Worm (Caenorhabditis elegans) whole organism, L4 larva: ENCODE results near the gene srx-36.
A peak's percentile ranks its signal among the peaks of the same experiment; 100 is the strongest.

Source experiments
- F10B5.3 ChIP-seq: sonication (generic microtip); optimal IDR thresholded peaks from 2 replicates; lab custom pipeline; 2016; ENCODE audit warnings: mild to moderate bottlenecking, missing genetic modification characterization, missing compliant biosample characterization
- F26F4.8 ChIP-seq: fragments of 200-800 bp; sonication (Bioruptor generic); conservative IDR thresholded peaks from 2 replicates; pipeline ENCODE4 v1.3.6; 2022; ENCODE audit warnings: missing genetic modification characterization, missing compliant biosample characterization
- F44E2.7 ChIP-seq: fragments of 200-800 bp; sonication (Bioruptor generic); IDR thresholded peaks from 2 replicates; pipeline ENCODE4 v2.1.2; 2022; ENCODE audit warnings: missing genetic modification characterization, missing compliant biosample characterization
- T20F7.1 ChIP-seq: fragments of 200-800 bp; sonication (Bioruptor generic); optimal IDR thresholded peaks from 2 replicates; lab custom pipeline; 2018; ENCODE audit warnings: mild to moderate bottlenecking, missing genetic modification characterization, missing compliant biosample characterization
- T26A8.4 ChIP-seq: fragments of 200-800 bp; sonication (Bioruptor generic); IDR thresholded peaks from 2 replicates; pipeline ENCODE4 v1.3.6; 2022; ENCODE audit warnings: missing genetic modification characterization, missing compliant biosample characterization
- Y75B8A.6 ChIP-seq: fragments of 200-800 bp; sonication (Bioruptor generic); IDR thresholded peaks from 2 replicates; pipeline ENCODE4 v1.3.6; 2022; ENCODE audit warnings: missing genetic modification reagents, missing genetic modification characterization, missing compliant biosample characterization
- ZK337.2 ChIP-seq: fragments of 200-800 bp; sonication (Bioruptor generic); IDR thresholded peaks from 2 replicates; pipeline ENCODE4 v1.3.6; 2022; ENCODE audit warnings: missing genetic modification reagents, missing genetic modification characterization, missing compliant biosample characterization
- aha-1 ChIP-seq: fragments of 150-350 bp; peaks from one replicate; lab custom pipeline; 2014; ENCODE audit warnings: missing biosample characterization, missing genetic modification characterization
- arid-1 ChIP-seq: fragments of 200-800 bp; sonication (Bioruptor generic); conservative IDR thresholded peaks from 2 replicates; pipeline ENCODE4 v1.3.6; 2022; ENCODE audit warnings: missing genetic modification reagents, missing genetic modification characterization, missing compliant biosample characterization
- ceh-20 ChIP-seq: fragments of 200-800 bp; sonication (Bioruptor generic); IDR thresholded peaks from 2 replicates; pipeline ENCODE4 v1.3.6; 2022; ENCODE audit warnings: missing genetic modification reagents, missing genetic modification characterization, missing compliant biosample characterization
- ceh-28 ChIP-seq: fragments of 150-350 bp; optimal IDR thresholded peaks from 2 replicates; lab custom pipeline; 2014; ENCODE audit warnings: missing biosample characterization, missing genetic modification reagents, missing genetic modification characterization
- ceh-32 ChIP-seq: sonication (generic microtip); optimal IDR thresholded peaks from 2 replicates; lab custom pipeline; 2016; ENCODE audit warnings: mild to moderate bottlenecking, missing genetic modification characterization, missing compliant biosample characterization; ENCODE audit not compliant: poor library complexity
- ces-1 ChIP-seq: fragments of 150-350 bp; sonication (generic microtip); optimal IDR thresholded peaks from 4 replicates; lab custom pipeline; 2014; ENCODE audit warnings: missing biosample characterization, missing genetic modification reagents, missing genetic modification characterization
- cey-2 ChIP-seq: sonication (generic microtip); optimal IDR thresholded peaks from 3 replicates; lab custom pipeline; 2017; ENCODE audit warnings: missing genetic modification characterization, mild to moderate bottlenecking, missing compliant biosample characterization, antibody characterized with exemption, borderline replicate concordance; ENCODE audit not compliant: insufficient read depth
- ctbp-1 ChIP-seq: fragments of 200-800 bp; sonication (Bioruptor generic); IDR thresholded peaks from 2 replicates; pipeline ENCODE4 v1.3.6; 2022; ENCODE audit warnings: missing genetic modification reagents, missing genetic modification characterization, missing compliant biosample characterization
- daf-12 ChIP-seq: fragments of 150-350 bp; optimal IDR thresholded peaks from 2 replicates; lab custom pipeline; 2014; ENCODE audit warnings: missing biosample characterization, missing genetic modification reagents, missing genetic modification characterization
- daf-19 ChIP-seq: fragments of 200-800 bp; sonication (Bioruptor generic); conservative IDR thresholded peaks from 2 replicates; pipeline ENCODE4 v1.3.6; 2022; ENCODE audit warnings: missing genetic modification characterization, missing compliant biosample characterization
- daf-8 ChIP-seq: fragments of 200-800 bp; sonication (Bioruptor generic); IDR thresholded peaks from 2 replicates; pipeline ENCODE4 v1.3.6; 2022; ENCODE audit warnings: missing genetic modification characterization, missing compliant biosample characterization
- dmd-6 ChIP-seq: fragments of 200-800 bp; sonication (Bioruptor generic); IDR thresholded peaks from 2 replicates; pipeline ENCODE4 v1.3.6; 2022; ENCODE audit warnings: missing genetic modification reagents, missing genetic modification characterization, missing compliant biosample characterization
- dve-1 ChIP-seq: sonication (generic microtip); optimal IDR thresholded peaks from 2 replicates; lab custom pipeline; 2017; ENCODE audit warnings: antibody characterized with exemption, mild to moderate bottlenecking, missing genetic modification characterization, missing compliant biosample characterization; ENCODE audit not compliant: insufficient read depth
- fkh-10 ChIP-seq: fragments of 150-350 bp; optimal IDR thresholded peaks from 2 replicates; lab custom pipeline; 2014; ENCODE audit warnings: missing biosample characterization, missing genetic modification reagents, missing genetic modification characterization
- gei-8 ChIP-seq: fragments of 200-800 bp; sonication (Bioruptor generic); optimal IDR thresholded peaks from 2 replicates; lab custom pipeline; 2018; ENCODE audit warnings: mild to moderate bottlenecking, missing genetic modification characterization, missing compliant biosample characterization
- hlh-11 ChIP-seq: fragments of 200-800 bp; sonication (Bioruptor generic); optimal IDR thresholded peaks from 2 replicates; lab custom pipeline; 2018; ENCODE audit warnings: mild to moderate bottlenecking, missing genetic modification characterization, missing compliant biosample characterization
- hmg-1.1 ChIP-seq: fragments of 200-800 bp; sonication (Bioruptor generic); IDR thresholded peaks from 2 replicates; pipeline ENCODE4 v1.3.6; 2022; ENCODE audit warnings: missing genetic modification reagents, missing genetic modification characterization, missing compliant biosample characterization
- jun-1 ChIP-seq: fragments of 150-350 bp; optimal IDR thresholded peaks from 2 replicates; lab custom pipeline; 2014; ENCODE audit warnings: missing biosample characterization, missing genetic modification reagents, missing genetic modification characterization
- lin-13 ChIP-seq: fragments of 150-350 bp; optimal IDR thresholded peaks from 2 replicates; lab custom pipeline; 2014; ENCODE audit warnings: missing biosample characterization, missing genetic modification reagents, missing genetic modification characterization
- lin-29 ChIP-seq: fragments of 200-800 bp; sonication (Bioruptor generic); IDR thresholded peaks from 2 replicates; pipeline ENCODE4 v1.3.6; 2022; ENCODE audit warnings: missing genetic modification reagents, missing genetic modification characterization, missing compliant biosample characterization
- lin-38 ChIP-seq: fragments of 200-800 bp; sonication (Bioruptor generic); IDR thresholded peaks from 2 replicates; pipeline ENCODE4 v1.3.6; 2022; ENCODE audit warnings: missing genetic modification reagents, missing genetic modification characterization, missing compliant biosample characterization
- lsy-2 ChIP-seq, 2 experiments: fragments of 150-350 bp in 1 of 2; sonication (generic microtip) in 1 of 2; optimal IDR thresholded peaks; 2 replicates each; lab custom pipeline; 2014 to 2017; ENCODE audit warnings: missing biosample characterization in 2 of 2, missing genetic modification characterization in 2 of 2
- madf-9 ChIP-seq: fragments of 200-800 bp; sonication (Bioruptor generic); conservative IDR thresholded peaks from 2 replicates; pipeline ENCODE4 v1.3.6; 2022; ENCODE audit warnings: missing genetic modification reagents, missing genetic modification characterization, missing compliant biosample characterization
- mdl-1 ChIP-seq, 2 experiments: fragments of 150-350 bp in 1 of 2; sonication (generic microtip) in 1 of 2; optimal IDR thresholded peaks; 2 replicates each; lab custom pipeline; 2014 to 2017; ENCODE audit warnings: missing biosample characterization in 2 of 2, missing genetic modification characterization in 2 of 2
- mes-2 ChIP-seq: sonication (generic microtip); optimal IDR thresholded peaks from 2 replicates; lab custom pipeline; 2016; ENCODE audit warnings: missing genotype, mild to moderate bottlenecking, missing genetic modification characterization, missing compliant biosample characterization; ENCODE audit not compliant: poor library complexity, severe bottlenecking
- mxl-2 ChIP-seq: fragments of 200-800 bp; sonication (Bioruptor generic); conservative IDR thresholded peaks from 2 replicates; pipeline ENCODE4 v1.3.6; 2022; ENCODE audit warnings: missing genetic modification reagents, missing genetic modification characterization, missing compliant biosample characterization
- mxl-3 ChIP-seq: fragments of 200-800 bp; sonication (Bioruptor generic); optimal IDR thresholded peaks from 2 replicates; lab custom pipeline; 2018; ENCODE audit warnings: mild to moderate bottlenecking, missing genetic modification characterization, missing compliant biosample characterization
- nhr-237 ChIP-seq: sonication (generic microtip); optimal IDR thresholded peaks from 2 replicates; lab custom pipeline; 2017; ENCODE audit warnings: missing biosample characterization, missing genetic modification characterization
- nhr-25 ChIP-seq: sonication (generic microtip); optimal IDR thresholded peaks from 2 replicates; lab custom pipeline; 2017; ENCODE audit warnings: missing genetic modification characterization, mild to moderate bottlenecking, missing compliant biosample characterization, antibody characterized with exemption, moderate library complexity, borderline replicate concordance; ENCODE audit not compliant: insufficient read depth
- nhr-42 ChIP-seq: fragments of 200-800 bp; sonication (Bioruptor generic); IDR thresholded peaks from 2 replicates; pipeline ENCODE4 v1.3.6; 2022; ENCODE audit warnings: missing genetic modification characterization, missing compliant biosample characterization
- pha-4 ChIP-seq, 2 experiments: fragments of 150-350 bp in 1 of 2; fragments of 200-800 bp in 1 of 2; sonication (Bioruptor generic) in 1 of 2; IDR thresholded peaks in 1 of 2; optimal IDR thresholded peaks in 1 of 2; 2 replicates each; pipeline versions ENCODE4 v1.3.6 to Lab custom; 2014 to 2022; ENCODE audit warnings: missing genetic modification characterization in 2 of 2, missing genetic modification reagents in 2 of 2, missing biosample characterization in 1 of 2, missing compliant biosample characterization in 1 of 2
- php-3 ChIP-seq: fragments of 200-800 bp; sonication (Bioruptor generic); IDR thresholded peaks from 2 replicates; pipeline ENCODE4 v1.3.6; 2022; ENCODE audit warnings: missing genetic modification reagents, missing genetic modification characterization, missing compliant biosample characterization
- saeg-2 ChIP-seq: fragments of 200-800 bp; sonication (Bioruptor generic); IDR thresholded peaks from 2 replicates; pipeline ENCODE4 v1.3.6; 2022; ENCODE audit warnings: missing genetic modification reagents, missing genetic modification characterization, missing compliant biosample characterization
- sdz-12 ChIP-seq: fragments of 200-800 bp; sonication (Bioruptor generic); optimal IDR thresholded peaks from 2 replicates; lab custom pipeline; 2018; ENCODE audit warnings: mild to moderate bottlenecking, missing genetic modification characterization, missing compliant biosample characterization
- snpc-1.2 ChIP-seq: fragments of 200-800 bp; sonication (Bioruptor generic); IDR thresholded peaks from 2 replicates; pipeline ENCODE4 v1.3.6; 2022; ENCODE audit warnings: missing genetic modification reagents, missing genetic modification characterization, missing compliant biosample characterization
- snpc-4 ChIP-seq: fragments of 150-350 bp; optimal IDR thresholded peaks from 2 replicates; lab custom pipeline; 2014; ENCODE audit warnings: missing biosample characterization, missing genetic modification characterization
- spr-1 ChIP-seq: sonication (generic microtip); optimal IDR thresholded peaks from 2 replicates; lab custom pipeline; 2016; ENCODE audit warnings: mild to moderate bottlenecking, missing genetic modification characterization, missing compliant biosample characterization
- tag-97 ChIP-seq: fragments of 200-800 bp; sonication (Bioruptor generic); IDR thresholded peaks from 2 replicates; pipeline ENCODE4 v1.3.6; 2022; ENCODE audit warnings: missing genetic modification characterization, missing compliant biosample characterization
- tra-1 ChIP-seq: fragments of 200-800 bp; sonication (Bioruptor generic); IDR thresholded peaks from 2 replicates; pipeline ENCODE4 v1.3.6; 2022; ENCODE audit warnings: missing genetic modification reagents, missing genetic modification characterization, missing compliant biosample characterization
- unc-39 ChIP-seq: sonication (generic microtip); optimal IDR thresholded peaks from 2 replicates; lab custom pipeline; 2017; ENCODE audit warnings: missing biosample characterization, missing genetic modification characterization
- unc-62 ChIP-seq, 3 experiments: fragments of 150-350 bp in 1 of 3; sonication (generic microtip); optimal IDR thresholded peaks in 2 of 3; peaks in 1 of 3; 1 replicate in 1 of 3; 2 replicates in 2 of 3; lab custom pipeline; 2014 to 2017; ENCODE audit warnings: missing biosample characterization in 3 of 3, missing genetic modification characterization in 3 of 3, missing genetic modification reagents in 3 of 3, missing genotype in 1 of 3
- vab-7 ChIP-seq: fragments of 200-800 bp; sonication (Bioruptor generic); IDR thresholded peaks from 2 replicates; pipeline ENCODE4 v1.3.6; 2022; ENCODE audit warnings: missing genetic modification reagents, missing genetic modification characterization, missing compliant biosample characterization
- ztf-11 ChIP-seq: fragments of 150-350 bp; optimal IDR thresholded peaks from 2 replicates; lab custom pipeline; 2014; ENCODE audit warnings: missing biosample characterization, missing genetic modification characterization

The srx-36 gene

ce11 chrV:7157089-7157488 is 26.2 kb upstream of the srx-36 start, which contains the start of gene ugt-39:
ugt-39 (plus strand) TSS chrV:7157142.
- TF ChIP-seq daf-12 (tag; lab: Kevin White, UChicago): no peak
- no peak for TF ChIP-seq mdl-1 (tag; optimal IDR thresholded peaks at IDR 0.05; lab: Kevin White, UChicago)
- TF ChIP-seq tag-97 (GFP tag; lab: Robert Waterston, UW): no peak
- no peak for TF ChIP-seq F10B5.3 (tag; lab: Kevin White, UChicago)
- no peak for TF ChIP-seq fkh-10 (GFP tag; lab: Kevin White, UChicago)
- 0 out of 2 replicates have a peak, but pooled peaks have one; percentile 47 for TF ChIP-seq php-3
- no peak for TF ChIP-seq unc-39 (tag; lab: Kevin White, UChicago)
- TF ChIP-seq mxl-3 (GFP tag; lab: Kevin White, UChicago): no peak
- no peak for TF ChIP-seq madf-9 (GFP tag; lab: Robert Waterston, UW)
- no peak for TF ChIP-seq vab-7 (GFP tag; lab: Robert Waterston, UW)
- no peak for TF ChIP-seq lsy-2 (tag; optimal IDR thresholded peaks at IDR 0.05; lab: Kevin White, UChicago)
- no peak for TF ChIP-seq pha-4 (GFP tag; IDR thresholded peaks at IDR 0.05; lab: Robert Waterston, UW)
- TF ChIP-seq pha-4 (tag; optimal IDR thresholded peaks at IDR 0.05; lab: Kevin White, UChicago): no peak
- no peak for TF ChIP-seq ceh-28 (tag; lab: Kevin White, UChicago)
- no peak for TF ChIP-seq aha-1 (tag; lab: Kevin White, UChicago)
- no peak for TF ChIP-seq snpc-1.2 (GFP tag; lab: Robert Waterston, UW)
- no peak for TF ChIP-seq ctbp-1 (GFP tag; lab: Robert Waterston, UW)
- TF ChIP-seq mxl-2 (GFP tag; lab: Robert Waterston, UW): no peak
- no peak for TF ChIP-seq Y75B8A.6 (GFP tag; lab: Robert Waterston, UW)
- TF ChIP-seq daf-19 (GFP tag; lab: Robert Waterston, UW): no peak
- TF ChIP-seq saeg-2 (GFP tag; lab: Robert Waterston, UW): no peak
- TF ChIP-seq hlh-11 (tag; lab: Kevin White, UChicago): peak; percentile 52
- no peak for TF ChIP-seq ztf-11 (tag; lab: Kevin White, UChicago)
- no peak for TF ChIP-seq daf-8 (GFP tag; lab: Robert Waterston, UW)
- TF ChIP-seq lin-38: no peak
- no peak for TF ChIP-seq lin-13 (GFP tag; lab: Kevin White, UChicago)
- no peak for TF ChIP-seq mes-2 (tag; lab: Kevin White, UChicago)
- no peak for TF ChIP-seq nhr-25 (tag; lab: Kevin White, UChicago)
- TF ChIP-seq lin-29: no peak
- TF ChIP-seq arid-1 (GFP tag; lab: Robert Waterston, UW): no peak
- TF ChIP-seq hmg-1.1 (GFP tag; lab: Robert Waterston, UW): no peak
- peak; percentile 16 for TF ChIP-seq dve-1
- no peak for TF ChIP-seq nhr-42
- no peak for TF ChIP-seq F26F4.8
- no peak for TF ChIP-seq T20F7.1 (GFP tag; lab: Kevin White, UChicago)
- no peak for TF ChIP-seq F44E2.7 (GFP tag; lab: Robert Waterston, UW)
- TF ChIP-seq T26A8.4 (GFP tag; lab: Robert Waterston, UW): no peak
- no peak for TF ChIP-seq ces-1 (GFP tag; lab: Kevin White, UChicago)
- no peak for TF ChIP-seq snpc-4 (tag; lab: Kevin White, UChicago)
- no peak for TF ChIP-seq ZK337.2 (GFP tag; lab: Robert Waterston, UW)
- TF ChIP-seq jun-1: no peak
- TF ChIP-seq ceh-32 (tag; lab: Kevin White, UChicago): no peak
- TF ChIP-seq tra-1 (GFP tag; lab: Robert Waterston, UW): no peak
- no peak for TF ChIP-seq unc-62 (GFP tag; optimal IDR thresholded peaks at IDR 0.05 in 1 of 2; lab: Kevin White, UChicago)
- TF ChIP-seq unc-62 (tag; optimal IDR thresholded peaks at IDR 0.05; lab: Kevin White, UChicago): no peak
- no peak for TF ChIP-seq cey-2 (tag; lab: Kevin White, UChicago)
- no peak for TF ChIP-seq nhr-237 (tag; lab: Kevin White, UChicago)
- no peak for TF ChIP-seq ceh-20
- no peak for TF ChIP-seq sdz-12 (GFP tag; lab: Kevin White, UChicago)
- TF ChIP-seq spr-1 (tag; lab: Kevin White, UChicago): no peak
- no peak for TF ChIP-seq gei-8 (GFP tag; lab: Kevin White, UChicago)
- TF ChIP-seq dmd-6 (GFP tag; lab: Robert Waterston, UW): peak; percentile 70
